Worm (Caenorhabditis elegans): ENCODE data around the gene metl-5.

- TF ChIP-seq med-1 (GFP tag; optimal IDR thresholded peaks at IDR 0.05; ENCODE audit: insufficient read depth), result no peak
- no peak for TF ChIP-seq klf-2 (GFP tag; conservative IDR thresholded peaks at IDR 0.05)
- no peak for TF ChIP-seq flt-1 (GFP tag; IDR thresholded peaks at IDR 0.05)
- no peak for TF ChIP-seq tab-1 (GFP tag; IDR thresholded peaks at IDR 0.05)
- TF ChIP-seq ref-1 (GFP tag; conservative IDR thresholded peaks at IDR 0.05), result no peak
Observed at ce11 chrIII:4829440-4829839, 26.6 kb downstream of the metl-5 start, which contains the start of gene F26A1.9.

Data from whole organism, midembryonic.